Worm (Caenorhabditis elegans) whole organism, L1 larva: Measurements from ENCODE around the gene gcs-1.

ENCODE experiments used
- F16B12.6 ChIP-seq: fragments of 150-350 bp; optimal IDR thresholded peaks from 2 replicates; lab custom pipeline; 2014; ENCODE audit warnings: missing biosample characterization, missing genetic modification characterization
- alr-1 ChIP-seq: fragments of 200-800 bp; sonication (Bioruptor generic); optimal IDR thresholded peaks from 2 replicates; lab custom pipeline; 2018; ENCODE audit warnings: borderline replicate concordance, mild to moderate bottlenecking, missing genetic modification characterization, missing compliant biosample characterization
- blmp-1 ChIP-seq: fragments of 150-350 bp; optimal IDR thresholded peaks from 2 replicates; lab custom pipeline; 2014; ENCODE audit warnings: missing biosample characterization, missing genetic modification characterization
- ceh-63 ChIP-seq: fragments of 200-800 bp; sonication (Bioruptor generic); optimal IDR thresholded peaks from 2 replicates; lab custom pipeline; 2018; ENCODE audit warnings: mild to moderate bottlenecking, missing genetic modification characterization, missing compliant biosample characterization
- ceh-8 ChIP-seq: fragments of 200-800 bp; sonication (Bioruptor generic); optimal IDR thresholded peaks from 2 replicates; lab custom pipeline; 2018; ENCODE audit warnings: mild to moderate bottlenecking, missing genetic modification characterization, moderate library complexity, missing compliant biosample characterization
- ceh-82 ChIP-seq, 3 experiments: fragments of 150-350 bp in 1 of 3; sonication (generic microtip) in 2 of 3; optimal IDR thresholded peaks; 2 replicates each; lab custom pipeline; 2014 to 2017; ENCODE audit warnings: missing biosample characterization in 3 of 3, missing genetic modification characterization in 3 of 3
- ces-1 ChIP-seq: fragments of 150-350 bp; optimal IDR thresholded peaks from 2 replicates; lab custom pipeline; 2014; ENCODE audit warnings: missing biosample characterization, missing genetic modification reagents, missing genetic modification characterization
- dpl-1 ChIP-seq, 3 experiments: fragments of 150-350 bp in 2 of 3; sonication (generic microtip) in 1 of 3; optimal IDR thresholded peaks; 2 replicates each; lab custom pipeline; 2014 to 2017; ENCODE audit warnings: missing biosample characterization in 3 of 3, missing genetic modification characterization in 3 of 3, missing genetic modification reagents in 3 of 3
- dsc-1 ChIP-seq: sonication (generic microtip); optimal IDR thresholded peaks from 2 replicates; lab custom pipeline; 2016; ENCODE audit warnings: mild to moderate bottlenecking, missing genetic modification characterization, missing compliant biosample characterization
- efl-1 ChIP-seq, 4 experiments: fragments of 150-350 bp; optimal IDR thresholded peaks in 3 of 4; peaks in 1 of 4; 1 replicate in 1 of 4; 2 replicates in 3 of 4; lab custom pipeline; 2014; ENCODE audit warnings: missing biosample characterization in 2 of 4, missing genetic modification characterization in 2 of 4, missing genetic modification reagents in 2 of 4
- efl-3 ChIP-seq: fragments of 200-800 bp; sonication (Bioruptor generic); optimal IDR thresholded peaks from 2 replicates; lab custom pipeline; 2018; ENCODE audit warnings: mild to moderate bottlenecking, missing genetic modification characterization, missing compliant biosample characterization
- egl-13 ChIP-seq: sonication (generic microtip); optimal IDR thresholded peaks from 2 replicates; lab custom pipeline; 2016; ENCODE audit warnings: missing genotype, missing genetic modification reagents, missing genetic modification characterization, missing compliant biosample characterization
- ets-5 ChIP-seq: fragments of 200-800 bp; sonication (Bioruptor generic); IDR thresholded peaks from 2 replicates; pipeline ENCODE4 v1.3.6; 2022; ENCODE audit warnings: missing genetic modification characterization, missing compliant biosample characterization
- fkh-10 ChIP-seq: sonication (generic microtip); optimal IDR thresholded peaks from 2 replicates; lab custom pipeline; 2017; ENCODE audit warnings: missing biosample characterization, missing genetic modification reagents, missing genetic modification characterization
- fos-1 ChIP-seq: fragments of 150-350 bp; optimal IDR thresholded peaks from 2 replicates; lab custom pipeline; 2014; ENCODE audit warnings: missing biosample characterization, missing genetic modification characterization
- grh-1 ChIP-seq: fragments of 200-800 bp; sonication (Bioruptor generic); IDR thresholded peaks from 2 replicates; pipeline ENCODE4 v1.3.6; 2022; ENCODE audit warnings: missing genetic modification reagents, missing genetic modification characterization, missing compliant biosample characterization
- hlh-17 ChIP-seq: fragments of 200-800 bp; sonication (Bioruptor generic); optimal IDR thresholded peaks from 2 replicates; lab custom pipeline; 2018; ENCODE audit warnings: missing genetic modification characterization, mild to moderate bottlenecking, missing compliant biosample characterization, moderate library complexity, borderline replicate concordance
- hlh-4 ChIP-seq: sonication (generic microtip); optimal IDR thresholded peaks from 2 replicates; lab custom pipeline; 2016; ENCODE audit warnings: mild to moderate bottlenecking, missing genetic modification characterization, missing compliant biosample characterization
- isw-1 ChIP-seq: fragments of 200-800 bp; sonication (Bioruptor generic); IDR thresholded peaks from 2 replicates; pipeline ENCODE4 v1.3.6; 2022; ENCODE audit warnings: missing genetic modification characterization, missing compliant biosample characterization
- lin-13 ChIP-seq: fragments of 150-350 bp; optimal IDR thresholded peaks from 2 replicates; lab custom pipeline; 2014; ENCODE audit warnings: missing biosample characterization, missing genetic modification reagents, missing genetic modification characterization
- lin-14 ChIP-seq: fragments of 200-800 bp; sonication (Bioruptor generic); optimal IDR thresholded peaks from 2 replicates; lab custom pipeline; 2018; ENCODE audit warnings: mild to moderate bottlenecking, missing genetic modification characterization, moderate library complexity, missing compliant biosample characterization
- lin-15B ChIP-seq: fragments of 150-350 bp; sonication (generic microtip); optimal IDR thresholded peaks from 3 replicates; lab custom pipeline; 2014; ENCODE audit warnings: missing biosample characterization, missing genetic modification characterization
- lin-35 ChIP-seq, 2 experiments: fragments of 150-350 bp; optimal IDR thresholded peaks; 2 replicates each; lab custom pipeline; 2014; ENCODE audit warnings: missing biosample characterization in 2 of 2, missing genetic modification characterization in 2 of 2, missing genetic modification reagents in 2 of 2
- lsy-2 ChIP-seq, 2 experiments: fragments of 150-350 bp; optimal IDR thresholded peaks; 2 replicates each; lab custom pipeline; 2014; ENCODE audit warnings: missing biosample characterization in 2 of 2, missing genetic modification characterization in 2 of 2
- mdl-1 ChIP-seq, 2 experiments: fragments of 150-350 bp; optimal IDR thresholded peaks; 2 replicates each; lab custom pipeline; 2014 to 2017; ENCODE audit warnings: missing biosample characterization in 2 of 2, missing genetic modification characterization in 2 of 2, inconsistent platforms in 1 of 2
- mef-2 ChIP-seq: fragments of 150-350 bp; optimal IDR thresholded peaks from 2 replicates; lab custom pipeline; 2014; ENCODE audit warnings: missing biosample characterization, missing genetic modification characterization
- mep-1 ChIP-seq: fragments of 150-350 bp; optimal IDR thresholded peaks from 2 replicates; lab custom pipeline; 2014; ENCODE audit warnings: missing biosample characterization, missing genetic modification characterization
- nhr-11 ChIP-seq: fragments of 150-350 bp; optimal IDR thresholded peaks from 2 replicates; lab custom pipeline; 2014; ENCODE audit warnings: missing biosample characterization, missing genetic modification characterization
- nhr-19 ChIP-seq: fragments of 200-800 bp; sonication (Bioruptor generic); conservative IDR thresholded peaks from 2 replicates; pipeline ENCODE4 v1.3.6; 2022; ENCODE audit warnings: missing genetic modification characterization, missing compliant biosample characterization
- nhr-20 ChIP-seq: sonication (generic microtip); optimal IDR thresholded peaks from 2 replicates; lab custom pipeline; 2016; ENCODE audit warnings: mild to moderate bottlenecking, missing genetic modification characterization, missing compliant biosample characterization
- nhr-28 ChIP-seq: fragments of 150-350 bp; optimal IDR thresholded peaks from 2 replicates; lab custom pipeline; 2014; ENCODE audit warnings: missing biosample characterization, missing genetic modification characterization
- nhr-71 ChIP-seq: sonication (generic microtip); optimal IDR thresholded peaks from 2 replicates; lab custom pipeline; 2016; ENCODE audit warnings: mild to moderate bottlenecking, missing genetic modification characterization, moderate library complexity, missing compliant biosample characterization
- nhr-76 ChIP-seq: sonication (generic microtip); optimal IDR thresholded peaks from 2 replicates; lab custom pipeline; 2017; ENCODE audit warnings: missing biosample characterization, missing genetic modification characterization
- nhr-77 ChIP-seq: fragments of 150-350 bp; optimal IDR thresholded peaks from 2 replicates; lab custom pipeline; 2014; ENCODE audit warnings: missing biosample characterization, missing genetic modification characterization
- nhr-84 ChIP-seq: sonication (generic microtip); optimal IDR thresholded peaks from 2 replicates; lab custom pipeline; 2017; ENCODE audit warnings: missing biosample characterization, missing genetic modification characterization
- pag-3 ChIP-seq: sonication (generic microtip); optimal IDR thresholded peaks from 2 replicates; lab custom pipeline; 2017; ENCODE audit warnings: missing genetic modification characterization, mild to moderate bottlenecking, missing compliant biosample characterization, antibody characterized with exemption, borderline replicate concordance; ENCODE audit not compliant: insufficient read depth
- pax-3 ChIP-seq: fragments of 200-800 bp; sonication (Bioruptor generic); optimal IDR thresholded peaks from 2 replicates; lab custom pipeline; 2018; ENCODE audit warnings: mild to moderate bottlenecking, missing genetic modification characterization, moderate library complexity, missing compliant biosample characterization
- pqm-1 ChIP-seq: sonication (generic microtip); optimal IDR thresholded peaks from 3 replicates; lab custom pipeline; 2017; ENCODE audit warnings: missing biosample characterization, missing genetic modification characterization
- rnt-1 ChIP-seq: sonication (generic microtip); optimal IDR thresholded peaks from 2 replicates; lab custom pipeline; 2016; ENCODE audit warnings: mild to moderate bottlenecking, missing genetic modification characterization, moderate library complexity, missing compliant biosample characterization
- snu-23 ChIP-seq: sonication (generic microtip); optimal IDR thresholded peaks from 2 replicates; lab custom pipeline; 2016; ENCODE audit warnings: missing genetic modification characterization, missing compliant biosample characterization
- sptf-1 ChIP-seq: fragments of 150-350 bp; optimal IDR thresholded peaks from 2 replicates; lab custom pipeline; 2014; ENCODE audit warnings: missing biosample characterization, missing genetic modification characterization
- unc-130 ChIP-seq: fragments of 150-350 bp; optimal IDR thresholded peaks from 2 replicates; lab custom pipeline; 2017; ENCODE audit warnings: missing biosample characterization, missing genetic modification characterization, inconsistent platforms
- unc-86 ChIP-seq: sonication (generic microtip); optimal IDR thresholded peaks from 2 replicates; lab custom pipeline; 2016; ENCODE audit warnings: missing genetic modification characterization, missing compliant biosample characterization
- unc-98 ChIP-seq: fragments of 200-800 bp; sonication (Bioruptor generic); IDR thresholded peaks from 2 replicates; pipeline ENCODE4 v1.3.6; 2022; ENCODE audit warnings: missing genetic modification characterization, missing compliant biosample characterization
- xbp-1 ChIP-seq: sonication (generic microtip); optimal IDR thresholded peaks from 2 replicates; lab custom pipeline; 2016; ENCODE audit warnings: missing genetic modification characterization, missing compliant biosample characterization
- ztf-11 ChIP-seq, 2 experiments: sonication (generic microtip); optimal IDR thresholded peaks; 2 replicates each; lab custom pipeline; 2016 to 2017; ENCODE audit warnings: missing genetic modification characterization in 2 of 2, missing biosample characterization in 1 of 2, missing compliant biosample characterization in 1 of 2

gcs-1 gene

ce11 chrII:9038201-9038600 is at the start of gene gcs-1:
gcs-1 (minus strand) TSS chrII:9038301.
- TF ChIP-seq snu-23 (no peak), efl-1 (optimal IDR thresholded peaks at IDR 0.05; lab: Kevin White, UChicago) (no peak), efl-1 (GFP tag; optimal IDR thresholded peaks at IDR 0.05 in 1 of 2; lab: Kevin White, UChicago) (peak in 1 of 2 experiments; percentile 25), nhr-11 (tag; lab: Kevin White, UChicago) (no peak), nhr-28 (no peak)
- TF ChIP-seq, all 84 proteins: peak for 1

ce11 chrII:9086308-9086707 is 48.2 kb upstream of the gcs-1 start, which contains the start of gene hlh-3:
hlh-3 (plus strand) TSS chrII:9086608.
- TF ChIP-seq lsy-2 (tag; optimal IDR thresholded peaks at IDR 0.05; lab: Kevin White, UChicago): no peak
- TF ChIP-seq efl-1 (optimal IDR thresholded peaks at IDR 0.05; lab: Kevin White, UChicago): no peak
- no peak for TF ChIP-seq efl-1 (GFP tag; optimal IDR thresholded peaks at IDR 0.05 in 1 of 2; lab: Kevin White, UChicago)
- TF ChIP-seq hlh-4 (tag; lab: Kevin White, UChicago): no peak
- TF ChIP-seq lin-14 (GFP tag; lab: Kevin White, UChicago): no peak
- TF ChIP-seq nhr-19 (GFP tag; lab: Robert Waterston, UW): no peak
- no peak for TF ChIP-seq nhr-84 (tag; lab: Kevin White, UChicago)
- TF ChIP-seq ceh-8: no peak
- no peak for TF ChIP-seq ces-1 (GFP tag; lab: Kevin White, UChicago)
- TF ChIP-seq nhr-76 (tag; lab: Kevin White, UChicago): no peak
- no peak for TF ChIP-seq lin-15B
- no peak for TF ChIP-seq sptf-1 (tag; lab: Kevin White, UChicago)
- no peak for TF ChIP-seq unc-98 (GFP tag; lab: Robert Waterston, UW)
- TF ChIP-seq mef-2 (tag; lab: Kevin White, UChicago): no peak
- TF ChIP-seq dpl-1 (GFP tag; optimal IDR thresholded peaks at IDR 0.05; lab: Kevin White, UChicago): no peak
- no peak for TF ChIP-seq nhr-20
- TF ChIP-seq, all 84 proteins: peak for 0

ce11 chrII:9083093-9083492 is 45.0 kb upstream of the gcs-1 start, which contains the start of gene sysm-1:
sysm-1 (minus strand) TSS chrII:9083193.
- TF ChIP-seq pax-3 (no peak), lin-35 (GFP tag; optimal IDR thresholded peaks at IDR 0.05; lab: Kevin White, UChicago) (no peak), mep-1 (tag; lab: Kevin White, UChicago) (no peak), ztf-11 (tag; optimal IDR thresholded peaks at IDR 0.05; lab: Kevin White, UChicago) (no peak), unc-130 (tag; lab: Kevin White, UChicago) (no peak), ceh-82 (tag; optimal IDR thresholded peaks at IDR 0.05; lab: Kevin White, UChicago) (no peak), hlh-4 (tag; lab: Kevin White, UChicago) (no peak), fos-1 (no peak), mef-2 (tag; lab: Kevin White, UChicago) (no peak), efl-3 (GFP tag; lab: Kevin White, UChicago) (no peak), mdl-1 (tag; optimal IDR thresholded peaks at IDR 0.05; lab: Kevin White, UChicago) (no peak), egl-13 (tag; lab: Kevin White, UChicago) (no peak), ets-5 (GFP tag; lab: Robert Waterston, UW) (no peak), unc-98 (GFP tag; lab: Robert Waterston, UW) (no peak), xbp-1 (tag; lab: Kevin White, UChicago) (no peak), pqm-1 (no peak), blmp-1 (tag; lab: Kevin White, UChicago) (no peak), fkh-10 (GFP tag; lab: Kevin White, UChicago) (no peak), hlh-17 (GFP tag; lab: Kevin White, UChicago) (no peak), lin-13 (no peak)

ce11 chrII:9078351-9078750 is 40.2 kb upstream of the gcs-1 start:
- TF ChIP-seq mdl-1 (tag; optimal IDR thresholded peaks at IDR 0.05; lab: Kevin White, UChicago): no peak
- no peak for TF ChIP-seq nhr-19 (GFP tag; lab: Robert Waterston, UW)
- peak; percentile 31 for TF ChIP-seq rnt-1
- no peak for TF ChIP-seq nhr-20
- peak; percentile 25 for TF ChIP-seq nhr-71
- TF ChIP-seq F16B12.6 (tag; lab: Kevin White, UChicago): no peak
- peak; percentile 23 for TF ChIP-seq pag-3 (tag; lab: Kevin White, UChicago)
- TF ChIP-seq alr-1 (tag; lab: Kevin White, UChicago): no peak
- TF ChIP-seq lin-14 (GFP tag; lab: Kevin White, UChicago): peak; percentile 56
- no peak for TF ChIP-seq grh-1
- no peak for TF ChIP-seq unc-86
- TF ChIP-seq dsc-1 (tag; lab: Kevin White, UChicago): no peak
- TF ChIP-seq xbp-1 (tag; lab: Kevin White, UChicago): no peak
- no peak for TF ChIP-seq isw-1
- no peak for TF ChIP-seq nhr-77 (tag; lab: Kevin White, UChicago)
- no peak for TF ChIP-seq ceh-82 (tag; optimal IDR thresholded peaks at IDR 0.05; lab: Kevin White, UChicago)
- no peak for TF ChIP-seq nhr-84 (tag; lab: Kevin White, UChicago)
- TF ChIP-seq ceh-63 (GFP tag; lab: Kevin White, UChicago): no peak
